Worm (Caenorhabditis elegans) whole organism, L4 larva: ENCODE data around the gene eri-3.

Experiments used
- F10B5.3 ChIP-seq: sonication (generic microtip); optimal IDR thresholded peaks from 2 replicates; lab custom pipeline; 2016; ENCODE audit warnings: mild to moderate bottlenecking, missing genetic modification characterization, missing compliant biosample characterization
- F26F4.8 ChIP-seq: fragments of 200-800 bp; sonication (Bioruptor generic); conservative IDR thresholded peaks from 2 replicates; pipeline ENCODE4 v1.3.6; 2022; ENCODE audit warnings: missing genetic modification characterization, missing compliant biosample characterization
- T20F7.1 ChIP-seq: fragments of 200-800 bp; sonication (Bioruptor generic); optimal IDR thresholded peaks from 2 replicates; lab custom pipeline; 2018; ENCODE audit warnings: mild to moderate bottlenecking, missing genetic modification characterization, missing compliant biosample characterization
- Y48G9A.11 ChIP-seq: fragments of 200-800 bp; sonication (Bioruptor generic); IDR thresholded peaks from 2 replicates; pipeline ENCODE4 v1.3.6; 2022; ENCODE audit warnings: missing genetic modification reagents, missing genetic modification characterization, missing compliant biosample characterization
- aly-2 ChIP-seq: sonication (generic microtip); optimal IDR thresholded peaks from 2 replicates; lab custom pipeline; 2018; ENCODE audit warnings: missing biosample characterization, missing genetic modification characterization
- ama-1 ChIP-seq: fragments of 150-350 bp; optimal IDR thresholded peaks from 2 replicates; lab custom pipeline; 2014; ENCODE audit warnings: inconsistent platforms, mixed read lengths
- arid-1 ChIP-seq: fragments of 200-800 bp; sonication (Bioruptor generic); conservative IDR thresholded peaks from 2 replicates; pipeline ENCODE4 v1.3.6; 2022; ENCODE audit warnings: missing genetic modification reagents, missing genetic modification characterization, missing compliant biosample characterization
- attf-4 ChIP-seq: sonication (generic microtip); optimal IDR thresholded peaks from 3 replicates; lab custom pipeline; 2017; ENCODE audit warnings: missing biosample characterization, missing genetic modification characterization
- ceh-82 ChIP-seq: sonication (generic microtip); optimal IDR thresholded peaks from 2 replicates; lab custom pipeline; 2017; ENCODE audit warnings: missing biosample characterization, missing genetic modification characterization
- cey-2 ChIP-seq: sonication (generic microtip); optimal IDR thresholded peaks from 3 replicates; lab custom pipeline; 2017; ENCODE audit warnings: missing genetic modification characterization, mild to moderate bottlenecking, missing compliant biosample characterization, antibody characterized with exemption, borderline replicate concordance; ENCODE audit not compliant: insufficient read depth
- daf-19 ChIP-seq: fragments of 200-800 bp; sonication (Bioruptor generic); conservative IDR thresholded peaks from 2 replicates; pipeline ENCODE4 v1.3.6; 2022; ENCODE audit warnings: missing genetic modification characterization, missing compliant biosample characterization
- dmd-6 ChIP-seq: fragments of 200-800 bp; sonication (Bioruptor generic); IDR thresholded peaks from 2 replicates; pipeline ENCODE4 v1.3.6; 2022; ENCODE audit warnings: missing genetic modification reagents, missing genetic modification characterization, missing compliant biosample characterization
- dmd-8 ChIP-seq: fragments of 200-800 bp; sonication (Bioruptor generic); IDR thresholded peaks from 2 replicates; pipeline ENCODE4 v1.3.6; 2022; ENCODE audit warnings: missing genetic modification characterization, missing compliant biosample characterization
- duxl-1 ChIP-seq: sonication (generic microtip); optimal IDR thresholded peaks from 2 replicates; lab custom pipeline; 2016; ENCODE audit warnings: mild to moderate bottlenecking, missing genetic modification characterization, moderate library complexity, missing compliant biosample characterization; ENCODE audit not compliant: poor library complexity
- egl-27 ChIP-seq: sonication (generic microtip); optimal IDR thresholded peaks from 3 replicates; lab custom pipeline; 2017; ENCODE audit warnings: missing biosample characterization, missing genetic modification reagents, missing genetic modification characterization
- gei-8 ChIP-seq: fragments of 200-800 bp; sonication (Bioruptor generic); optimal IDR thresholded peaks from 2 replicates; lab custom pipeline; 2018; ENCODE audit warnings: mild to moderate bottlenecking, missing genetic modification characterization, missing compliant biosample characterization
- hlh-11 ChIP-seq: fragments of 200-800 bp; sonication (Bioruptor generic); optimal IDR thresholded peaks from 2 replicates; lab custom pipeline; 2018; ENCODE audit warnings: mild to moderate bottlenecking, missing genetic modification characterization, missing compliant biosample characterization
- hmg-1.1 ChIP-seq: fragments of 200-800 bp; sonication (Bioruptor generic); IDR thresholded peaks from 2 replicates; pipeline ENCODE4 v1.3.6; 2022; ENCODE audit warnings: missing genetic modification reagents, missing genetic modification characterization, missing compliant biosample characterization
- jun-1 ChIP-seq: fragments of 150-350 bp; optimal IDR thresholded peaks from 2 replicates; lab custom pipeline; 2014; ENCODE audit warnings: missing biosample characterization, missing genetic modification reagents, missing genetic modification characterization
- lim-7 ChIP-seq: fragments of 200-800 bp; sonication (Bioruptor generic); IDR thresholded peaks from 2 replicates; pipeline ENCODE4 v1.3.6; 2022; ENCODE audit warnings: missing genetic modification characterization, missing compliant biosample characterization
- lin-1 ChIP-seq: fragments of 200-800 bp; sonication (Bioruptor generic); IDR thresholded peaks from 2 replicates; pipeline ENCODE4 v1.3.6; 2022; ENCODE audit warnings: missing genetic modification reagents, missing genetic modification characterization, missing compliant biosample characterization
- lin-13 ChIP-seq: fragments of 150-350 bp; optimal IDR thresholded peaks from 2 replicates; lab custom pipeline; 2014; ENCODE audit warnings: missing biosample characterization, missing genetic modification reagents, missing genetic modification characterization
- lin-15B ChIP-seq: fragments of 150-350 bp; sonication (generic microtip); optimal IDR thresholded peaks from 3 replicates; lab custom pipeline; 2014; ENCODE audit warnings: missing biosample characterization, missing genetic modification characterization
- lin-38 ChIP-seq: fragments of 200-800 bp; sonication (Bioruptor generic); IDR thresholded peaks from 2 replicates; pipeline ENCODE4 v1.3.6; 2022; ENCODE audit warnings: missing genetic modification reagents, missing genetic modification characterization, missing compliant biosample characterization
- lin-39 ChIP-seq: fragments of 150-350 bp; optimal IDR thresholded peaks from 2 replicates; lab custom pipeline; 2014; ENCODE audit warnings: missing biosample characterization, missing genetic modification reagents, missing genetic modification characterization
- madf-9 ChIP-seq: fragments of 200-800 bp; sonication (Bioruptor generic); conservative IDR thresholded peaks from 2 replicates; pipeline ENCODE4 v1.3.6; 2022; ENCODE audit warnings: missing genetic modification reagents, missing genetic modification characterization, missing compliant biosample characterization
- mdt-29 ChIP-seq: fragments of 200-800 bp; sonication (Bioruptor generic); IDR thresholded peaks from 2 replicates; pipeline ENCODE4 v1.3.6; 2022; ENCODE audit warnings: missing genetic modification reagents, missing genetic modification characterization, missing compliant biosample characterization
- mxl-3 ChIP-seq: fragments of 200-800 bp; sonication (Bioruptor generic); optimal IDR thresholded peaks from 2 replicates; lab custom pipeline; 2018; ENCODE audit warnings: mild to moderate bottlenecking, missing genetic modification characterization, missing compliant biosample characterization
- nhr-10 ChIP-seq: fragments of 150-350 bp; optimal IDR thresholded peaks from 2 replicates; lab custom pipeline; 2014; ENCODE audit warnings: missing biosample characterization, missing genetic modification characterization
- nhr-11 ChIP-seq: fragments of 150-350 bp; optimal IDR thresholded peaks from 2 replicates; lab custom pipeline; 2014; ENCODE audit warnings: missing biosample characterization, missing genetic modification characterization
- nhr-25 ChIP-seq: sonication (generic microtip); optimal IDR thresholded peaks from 2 replicates; lab custom pipeline; 2017; ENCODE audit warnings: missing genetic modification characterization, mild to moderate bottlenecking, missing compliant biosample characterization, antibody characterized with exemption, moderate library complexity, borderline replicate concordance; ENCODE audit not compliant: insufficient read depth
- nhr-28 ChIP-seq: fragments of 150-350 bp; optimal IDR thresholded peaks from 2 replicates; lab custom pipeline; 2014; ENCODE audit warnings: missing biosample characterization, missing genetic modification characterization
- nhr-41 ChIP-seq: fragments of 200-800 bp; sonication (Bioruptor generic); IDR thresholded peaks from 2 replicates; pipeline ENCODE4 v1.3.6; 2022; ENCODE audit warnings: missing genetic modification reagents, missing genetic modification characterization, missing compliant biosample characterization
- nhr-48 ChIP-seq: sonication (generic microtip); optimal IDR thresholded peaks from 2 replicates; lab custom pipeline; 2016; ENCODE audit warnings: mild to moderate bottlenecking, missing genetic modification characterization, missing compliant biosample characterization
- nhr-76 ChIP-seq: fragments of 150-350 bp; optimal IDR thresholded peaks from 2 replicates; lab custom pipeline; 2014; ENCODE audit warnings: missing biosample characterization, missing genetic modification characterization
- pqm-1 ChIP-seq: sonication (generic microtip); optimal IDR thresholded peaks from 2 replicates; lab custom pipeline; 2017; ENCODE audit warnings: missing biosample characterization, missing genetic modification characterization
- saeg-2 ChIP-seq: fragments of 200-800 bp; sonication (Bioruptor generic); IDR thresholded peaks from 2 replicates; pipeline ENCODE4 v1.3.6; 2022; ENCODE audit warnings: missing genetic modification reagents, missing genetic modification characterization, missing compliant biosample characterization
- set-16 ChIP-seq: fragments of 200-800 bp; sonication (Bioruptor generic); IDR thresholded peaks from 2 replicates; pipeline ENCODE4 v1.3.6; 2022; ENCODE audit warnings: missing genetic modification reagents, missing genetic modification characterization, missing compliant biosample characterization
- snpc-1.2 ChIP-seq: fragments of 200-800 bp; sonication (Bioruptor generic); IDR thresholded peaks from 2 replicates; pipeline ENCODE4 v1.3.6; 2022; ENCODE audit warnings: missing genetic modification reagents, missing genetic modification characterization, missing compliant biosample characterization
- spr-1 ChIP-seq: sonication (generic microtip); optimal IDR thresholded peaks from 2 replicates; lab custom pipeline; 2016; ENCODE audit warnings: mild to moderate bottlenecking, missing genetic modification characterization, missing compliant biosample characterization
- spr-3 ChIP-seq: fragments of 200-800 bp; sonication (Bioruptor generic); optimal IDR thresholded peaks from 2 replicates; lab custom pipeline; 2018; ENCODE audit warnings: mild to moderate bottlenecking, missing genetic modification characterization, missing compliant biosample characterization
- tra-1 ChIP-seq: fragments of 200-800 bp; sonication (Bioruptor generic); IDR thresholded peaks from 2 replicates; pipeline ENCODE4 v1.3.6; 2022; ENCODE audit warnings: missing genetic modification reagents, missing genetic modification characterization, missing compliant biosample characterization
- unc-130 ChIP-seq: sonication (generic microtip); optimal IDR thresholded peaks from 2 replicates; lab custom pipeline; 2016; ENCODE audit warnings: missing genetic modification reagents, missing genetic modification characterization, missing compliant biosample characterization
- unc-39 ChIP-seq: sonication (generic microtip); optimal IDR thresholded peaks from 2 replicates; lab custom pipeline; 2017; ENCODE audit warnings: missing biosample characterization, missing genetic modification characterization
- vab-7 ChIP-seq: fragments of 200-800 bp; sonication (Bioruptor generic); IDR thresholded peaks from 2 replicates; pipeline ENCODE4 v1.3.6; 2022; ENCODE audit warnings: missing genetic modification reagents, missing genetic modification characterization, missing compliant biosample characterization
- zfp-2 ChIP-seq: sonication (generic microtip); optimal IDR thresholded peaks from 2 replicates; lab custom pipeline; 2016; ENCODE audit warnings: mild to moderate bottlenecking, missing genetic modification characterization, missing compliant biosample characterization
- zfp-3 ChIP-seq: fragments of 200-800 bp; sonication (Bioruptor generic); conservative IDR thresholded peaks from 2 replicates; pipeline ENCODE4 v1.3.6; 2022; ENCODE audit warnings: missing genetic modification reagents, missing genetic modification characterization, missing compliant biosample characterization
- zip-11 ChIP-seq: fragments of 200-800 bp; sonication (Bioruptor generic); IDR thresholded peaks from 2 replicates; pipeline ENCODE4 v1.3.6; 2022; ENCODE audit warnings: missing genetic modification characterization, missing compliant biosample characterization
- ztf-11 ChIP-seq: fragments of 150-350 bp; optimal IDR thresholded peaks from 2 replicates; lab custom pipeline; 2014; ENCODE audit warnings: missing biosample characterization, missing genetic modification characterization

Gene eri-3

DNA sequence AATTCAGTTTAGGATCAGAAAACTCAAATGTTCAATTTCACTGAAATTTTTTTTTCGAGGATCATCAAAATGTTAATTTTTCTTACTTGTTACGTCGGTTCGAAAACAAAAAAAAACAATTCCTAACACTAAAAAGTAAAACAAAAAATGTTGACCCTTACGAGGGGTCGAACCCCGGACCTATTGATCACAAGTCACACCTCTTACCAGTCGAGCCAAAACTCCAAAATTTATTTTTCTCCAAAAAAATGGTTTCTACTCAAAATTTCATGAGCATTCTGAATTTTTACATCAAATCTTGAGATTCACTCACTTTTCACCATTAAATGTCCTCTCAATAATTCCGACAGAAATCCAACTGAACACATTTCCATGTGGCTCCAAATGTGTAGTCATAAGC, 21.1 kb upstream of the eri-3 start:
- TF ChIP-seq lin-38 (0 out of 2 replicates have a peak, but pooled peaks have one; percentile 18), mdt-29 (GFP tag; lab: Robert Waterston, UW) (no peak)

DNA sequence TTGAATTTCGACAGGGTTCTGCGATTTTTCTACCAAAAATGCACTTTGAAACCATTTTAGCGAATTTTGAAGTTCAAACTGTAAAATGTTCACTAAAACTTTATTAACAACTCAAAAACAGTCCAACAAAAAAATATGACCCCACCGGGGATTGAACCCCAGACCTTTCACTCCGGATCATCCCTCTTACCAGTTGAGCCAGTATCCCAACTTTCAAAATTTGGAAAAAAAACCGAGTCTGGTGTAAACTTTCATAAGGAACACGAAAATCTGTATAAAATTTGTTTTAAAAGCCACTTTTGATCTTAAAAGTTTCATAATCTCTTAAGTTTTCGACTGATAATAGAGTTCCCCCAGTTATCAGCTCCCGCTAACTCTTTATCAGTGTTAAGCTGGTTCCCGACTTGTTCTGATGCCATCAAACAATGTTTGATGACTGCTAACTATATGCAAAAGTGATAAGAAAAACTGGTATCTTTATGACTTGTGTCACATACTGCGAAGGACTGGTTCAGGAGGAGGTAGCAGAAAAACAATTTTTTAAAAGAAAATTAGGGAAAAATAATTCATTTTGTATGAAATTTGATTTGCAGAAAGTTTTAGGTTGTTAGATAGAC, 19.7 kb upstream of the eri-3 start:
- TF ChIP-seq lin-38 (no peak), snpc-1.2 (no peak), cey-2 (peak; percentile 71), ztf-11 (tag; lab: Kevin White, UChicago) (no peak), madf-9 (no peak), lin-15B (no peak), spr-1 (no peak), lin-1 (GFP tag; lab: Robert Waterston, UW) (peak; percentile 99), nhr-76 (tag; lab: Kevin White, UChicago) (no peak), spr-3 (GFP tag; lab: Kevin White, UChicago) (no peak), attf-4 (tag; lab: Kevin White, UChicago) (no peak), unc-130 (GFP tag; lab: Kevin White, UChicago) (no peak), F26F4.8 (GFP tag; lab: Robert Waterston, UW) (no peak), unc-39 (tag; lab: Kevin White, UChicago) (no peak), nhr-10 (no peak), nhr-25 (tag; lab: Kevin White, UChicago) (no peak), lin-13 (GFP tag; lab: Kevin White, UChicago) (no peak), set-16 (GFP tag; lab: Robert Waterston, UW) (no peak), hmg-1.1 (GFP tag; lab: Robert Waterston, UW) (no peak), nhr-41 (GFP tag; lab: Robert Waterston, UW) (0 out of 2 replicates have a peak, but pooled peaks have one; percentile 59), zfp-3 (GFP tag; lab: Robert Waterston, UW) (no peak), vab-7 (no peak), nhr-28 (tag; lab: Kevin White, UChicago) (peak; percentile 99), nhr-48 (tag; lab: Kevin White, UChicago) (peak; percentile 31), ama-1 (no peak), Y48G9A.11 (no peak), jun-1 (tag; lab: Kevin White, UChicago) (peak; percentile 50), duxl-1 (tag; lab: Kevin White, UChicago) (no peak), lin-39 (tag; lab: Kevin White, UChicago) (no peak), gei-8 (GFP tag; lab: Kevin White, UChicago) (no peak), egl-27 (tag; lab: Kevin White, UChicago) (no peak), F10B5.3 (tag; lab: Kevin White, UChicago) (no peak), ceh-82 (no peak), nhr-11 (tag; lab: Kevin White, UChicago) (no peak), arid-1 (GFP tag; lab: Robert Waterston, UW) (no peak), hlh-11 (peak; percentile 93), zip-11 (GFP tag; lab: Robert Waterston, UW) (no peak), zfp-2 (tag; lab: Kevin White, UChicago) (no peak), dmd-6 (GFP tag; lab: Robert Waterston, UW) (peak; percentile 99), aly-2 (tag; lab: Kevin White, UChicago) (no peak), tra-1 (GFP tag; lab: Robert Waterston, UW) (peak; percentile 97), lim-7 (GFP tag; lab: Robert Waterston, UW) (no peak), dmd-8 (no peak), mxl-3 (GFP tag; lab: Kevin White, UChicago) (no peak), pqm-1 (tag; lab: Kevin White, UChicago) (peak; percentile 100), saeg-2 (0 out of 2 replicates have a peak, but pooled peaks have one; percentile 30), T20F7.1 (no peak), daf-19 (GFP tag; lab: Robert Waterston, UW) (no peak)
